Fruit fly (Drosophila melanogaster): ENCODE data around the gene Akr1B.

DNA sequence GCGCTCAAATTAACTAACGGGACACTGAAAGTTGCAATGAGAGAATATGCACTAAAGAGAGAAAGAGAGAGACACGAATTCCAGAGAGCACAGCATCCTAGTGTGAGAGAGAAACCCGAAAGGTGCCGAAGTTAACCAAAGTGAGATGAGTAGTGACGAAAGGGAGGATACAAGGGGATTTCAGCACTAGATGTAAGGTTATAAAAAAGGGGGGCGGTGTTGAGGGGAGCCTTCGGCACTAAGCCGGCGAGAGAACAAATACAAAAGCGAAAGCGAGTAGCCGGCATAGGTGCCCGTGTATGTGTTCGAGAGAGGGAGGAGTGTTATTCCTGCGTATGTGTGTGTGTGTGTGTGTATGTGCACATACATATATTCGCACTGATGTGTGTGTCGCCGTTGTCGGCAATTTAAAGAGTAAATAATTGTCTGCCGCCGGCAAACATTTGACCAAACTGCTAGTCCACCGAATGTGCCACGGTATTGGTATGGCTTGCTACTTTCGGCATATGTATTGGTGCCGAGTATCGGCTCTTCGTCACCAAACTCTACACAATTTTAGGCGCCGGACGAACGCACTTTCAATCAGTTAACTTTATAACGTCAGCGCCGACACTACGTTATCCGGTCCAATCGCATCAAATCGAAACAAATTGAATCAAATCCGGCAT is 27.5 kb downstream of the Akr1B start, which contains the start of gene CG7368:
- TF ChIP-seq esn (GFP tag; optimal IDR thresholded peaks at IDR 0.05) (no peak), Gug (GFP tag; IDR thresholded peaks at IDR 0.05) (no peak), OdsH (GFP tag; optimal IDR thresholded peaks at IDR 0.05) (no peak), Eip75B (GFP tag; optimal IDR thresholded peaks at IDR 0.05) (no peak), CG31627 (GFP tag; optimal IDR thresholded peaks at IDR 0.05) (no peak)

Measured in whole organism, prepupa.